Fruit fly (Drosophila melanogaster) whole organism, wandering third instar larva: ENCODE results near the gene Arl1.
A peak's percentile ranks its signal among the peaks of the same experiment; 100 is the strongest.

ENCODE experiments used
- Abd-B ChIP-seq: fragments of >200 bp; optimal IDR thresholded peaks from 2 replicates; lab custom pipeline; 2017; ENCODE audit warnings: missing biosample characterization, missing genetic modification characterization
- CG32264 ChIP-seq: fragments of 200-800 bp; sonication (Bioruptor generic); optimal IDR thresholded peaks from 2 replicates; lab custom pipeline; 2016; ENCODE audit warnings: missing biosample characterization, missing genetic modification characterization
- CG9705 ChIP-seq: fragments of 200-800 bp; sonication (Bioruptor generic); optimal IDR thresholded peaks from 2 replicates; lab custom pipeline; 2018; ENCODE audit warnings: missing biosample characterization, mild to moderate bottlenecking, missing genetic modification characterization
- Dfd ChIP-seq: fragments of >200 bp; optimal IDR thresholded peaks from 2 replicates; lab custom pipeline; 2017; ENCODE audit warnings: missing biosample characterization, missing genetic modification characterization
- Dif ChIP-seq: fragments of 200-275, 200-300 bp; sonication (Bioruptor generic); optimal IDR thresholded peaks from 2 replicates; lab custom pipeline; 2018; ENCODE audit warnings: missing biosample characterization, missing genetic modification characterization; ENCODE audit not compliant: partially characterized antibody
- GATAd ChIP-seq: sonication (Bioruptor generic); optimal IDR thresholded peaks from 2 replicates; lab custom pipeline; 2016; ENCODE audit warnings: missing biosample characterization, missing genetic modification characterization
- HLH106 ChIP-seq: fragments of 200-800 bp; optimal IDR thresholded peaks from 3 replicates; lab custom pipeline; 2019; ENCODE audit warnings: missing biosample characterization, mild to moderate bottlenecking, missing genetic modification characterization, moderate library complexity
- Hr78 ChIP-seq: fragments of >200 bp; optimal IDR thresholded peaks from 2 replicates; lab custom pipeline; 2017; ENCODE audit warnings: missing biosample characterization, missing genetic modification characterization
- Hr83 ChIP-seq: fragments of 200-300 bp; sonication (Bioruptor generic); optimal IDR thresholded peaks from 2 replicates; lab custom pipeline; 2016; ENCODE audit warnings: missing biosample characterization, mild to moderate bottlenecking, missing genetic modification characterization, moderate library complexity; ENCODE audit not compliant: poor library complexity, severe bottlenecking
- Jra ChIP-seq: sonication (Bioruptor generic); optimal IDR thresholded peaks from 2 replicates; lab custom pipeline; 2016; ENCODE audit warnings: missing biosample characterization, missing genetic modification characterization
- Mio ChIP-seq: sonication (Bioruptor generic); optimal IDR thresholded peaks from 2 replicates; lab custom pipeline; 2016; ENCODE audit warnings: missing biosample characterization, missing genetic modification characterization
- Myc ChIP-seq: fragments of >200 bp; optimal IDR thresholded peaks from 2 replicates; lab custom pipeline; 2017
- N ChIP-seq: fragments of >200 bp; optimal IDR thresholded peaks from 2 replicates; lab custom pipeline; 2018; ENCODE audit warnings: missing biosample characterization, missing external identifiers, missing genetic modification characterization
- Rel ChIP-seq, 2 experiments: fragments of 200-800 bp; sonication (Bioruptor generic) in 1 of 2; optimal IDR thresholded peaks; 2 replicates in 1 of 2; 3 replicates in 1 of 2; lab custom pipeline; 2016 to 2019; ENCODE audit warnings: mild to moderate bottlenecking in 2 of 2, missing biosample characterization in 2 of 2, missing genetic modification characterization in 2 of 2, moderate library complexity in 1 of 2
- Sp1 ChIP-seq: fragments of 200-800 bp; sonication (Bioruptor generic); optimal IDR thresholded peaks from 3 replicates; lab custom pipeline; 2019; ENCODE audit warnings: missing biosample characterization, mild to moderate bottlenecking, missing genetic modification characterization, moderate library complexity
- Vsx2 ChIP-seq: fragments of 200-300, 225-300 bp; sonication (Bioruptor generic); optimal IDR thresholded peaks from 2 replicates; lab custom pipeline; 2018; ENCODE audit warnings: missing biosample characterization, missing genetic modification characterization; ENCODE audit not compliant: partially characterized antibody
- br ChIP-seq: fragments of 200-800 bp; sonication (Bioruptor generic); optimal IDR thresholded peaks from 2 replicates; lab custom pipeline; 2016; ENCODE audit warnings: missing biosample characterization, missing genetic modification characterization
- dl ChIP-seq, 2 experiments: fragments of 175-275, 200-275 bp in 1 of 2; fragments of 200-275 bp in 1 of 2; sonication (Bioruptor generic); optimal IDR thresholded peaks; lab custom pipeline; 2018; ENCODE audit warnings: mild to moderate bottlenecking in 2 of 2, missing biosample characterization in 2 of 2, missing genetic modification characterization in 2 of 2, moderate library complexity in 2 of 2; ENCODE audit not compliant: partially characterized antibody in 2 of 2, insufficient read depth in 1 of 2
- ey ChIP-seq: fragments of 200-800 bp; sonication (Bioruptor generic); optimal IDR thresholded peaks from 2 replicates; lab custom pipeline; 2016; ENCODE audit warnings: missing biosample characterization, missing genetic modification characterization
- foxo ChIP-seq, 2 experiments: fragments of 200-800 bp; sonication (Bioruptor generic); optimal IDR thresholded peaks; 2 replicates in 1 of 2; 3 replicates in 1 of 2; lab custom pipeline; 2016 to 2017; ENCODE audit warnings: missing biosample characterization in 2 of 2, missing genetic modification characterization in 2 of 2
- h ChIP-seq: fragments of 200-800 bp; sonication (Bioruptor generic); optimal IDR thresholded peaks from 3 replicates; lab custom pipeline; 2016; ENCODE audit warnings: missing biosample characterization, mild to moderate bottlenecking, missing genetic modification characterization
- jim ChIP-seq: fragments of 175-275, 200-325 bp; sonication (Bioruptor generic); optimal IDR thresholded peaks from 2 replicates; lab custom pipeline; 2016; ENCODE audit warnings: missing biosample characterization, mild to moderate bottlenecking, missing genetic modification characterization
- lola ChIP-seq: fragments of >200 bp; optimal IDR thresholded peaks from 2 replicates; lab custom pipeline; 2017; ENCODE audit warnings: missing biosample characterization, missing genetic modification characterization
- pan ChIP-seq: fragments of >200 bp; optimal IDR thresholded peaks from 2 replicates; lab custom pipeline; 2017
- psq ChIP-seq: fragments of 200-800 bp; sonication (Bioruptor generic); optimal IDR thresholded peaks from 3 replicates; lab custom pipeline; 2017; ENCODE audit warnings: missing biosample characterization, mild to moderate bottlenecking, missing genetic modification characterization, moderate library complexity
- rgr ChIP-seq: fragments of 200-800 bp; sonication (Bioruptor generic); optimal IDR thresholded peaks from 3 replicates; lab custom pipeline; 2016; ENCODE audit warnings: missing biosample characterization, mild to moderate bottlenecking, missing genetic modification characterization
- sage ChIP-seq: fragments of 200-800 bp; sonication (Bioruptor generic); optimal IDR thresholded peaks from 2 replicates; lab custom pipeline; 2016; ENCODE audit warnings: missing biosample characterization, mild to moderate bottlenecking, missing genetic modification characterization
- sv ChIP-seq: fragments of 200-800 bp; sonication (Bioruptor generic); optimal IDR thresholded peaks from 3 replicates; lab custom pipeline; 2016; ENCODE audit warnings: missing biosample characterization, missing genetic modification characterization
- tai ChIP-seq: sonication (Bioruptor generic); optimal IDR thresholded peaks from 2 replicates; lab custom pipeline; 2016; ENCODE audit warnings: missing biosample characterization, missing genetic modification characterization
- usp ChIP-seq: fragments of >200 bp; optimal IDR thresholded peaks from 2 replicates; lab custom pipeline; 2017; ENCODE audit warnings: missing biosample characterization, missing genetic modification characterization

Arl1 gene

dm6 chr3L:16016911-16017310 is 34.0 kb downstream of the Arl1 start:
- peak; percentile 29 for TF ChIP-seq h (GFP tag; lab: Kevin White, UChicago)
- TF ChIP-seq Vsx2 (GFP tag; lab: Kevin White, UChicago) = no peak
- no peak for TF ChIP-seq br
- TF ChIP-seq lola (GFP tag; lab: Kevin White, UChicago) = no peak
- TF ChIP-seq tai (GFP tag; lab: Kevin White, UChicago) = no peak
- TF ChIP-seq psq (GFP tag; lab: Kevin White, UChicago) = no peak
- no peak for TF ChIP-seq Dif (GFP tag; lab: Kevin White, UChicago)
- peak in 1 of 2 experiments; percentile 15 for TF ChIP-seq foxo (GFP tag; optimal IDR thresholded peaks at IDR 0.05; lab: Kevin White, UChicago)
- TF ChIP-seq Jra = no peak
- TF ChIP-seq Mio (GFP tag; lab: Kevin White, UChicago) = no peak
- no peak for TF ChIP-seq CG9705 (GFP tag; lab: Kevin White, UChicago)
- TF ChIP-seq Myc (lab: Kevin White, UChicago) = no peak
- TF ChIP-seq sv (GFP tag; lab: Kevin White, UChicago) = no peak
- no peak for TF ChIP-seq dl (GFP tag; optimal IDR thresholded peaks at IDR 0.05; lab: Kevin White, UChicago; ENCODE audit: insufficient read depth in 1 of 2, partially characterized antibody in 2 of 2)
- TF ChIP-seq Rel (GFP tag; optimal IDR thresholded peaks at IDR 0.05; lab: Kevin White, UChicago) = no peak
- TF ChIP-seq Rel (tag; optimal IDR thresholded peaks at IDR 0.05; lab: Kevin White, UChicago) = no peak
- no peak for TF ChIP-seq jim (GFP tag; lab: Kevin White, UChicago)

- TF ChIP-seq CG9705 (GFP tag; lab: Kevin White, UChicago) (no peak), Hr78 (GFP tag; lab: Kevin White, UChicago) (no peak), HLH106 (tag; lab: Kevin White, UChicago) (no peak), jim (GFP tag; lab: Kevin White, UChicago) (no peak), psq (GFP tag; lab: Kevin White, UChicago) (no peak), Dfd (GFP tag; lab: Kevin White, UChicago) (no peak), N (GFP tag; lab: Kevin White, UChicago) (no peak), tai (GFP tag; lab: Kevin White, UChicago) (no peak), rgr (GFP tag; lab: Kevin White, UChicago) (no peak), Abd-B (GFP tag; lab: Kevin White, UChicago) (no peak), Hr83 (GFP tag; lab: Kevin White, UChicago) (no peak), sv (GFP tag; lab: Kevin White, UChicago) (no peak), usp (no peak), Myc (lab: Kevin White, UChicago) (no peak), GATAd (no peak), Dif (GFP tag; lab: Kevin White, UChicago) (no peak), CG32264 (GFP tag; lab: Kevin White, UChicago) (no peak), br (no peak), ey (no peak), Rel (GFP tag; optimal IDR thresholded peaks at IDR 0.05; lab: Kevin White, UChicago) (no peak), Rel (tag; optimal IDR thresholded peaks at IDR 0.05; lab: Kevin White, UChicago) (no peak)
These were observed 34.8 kb downstream of the Arl1 start for dm6 chr3L:16017528-16018250.

- TF ChIP-seq h (GFP tag; lab: Kevin White, UChicago) = no peak
- peak; percentile 6 for TF ChIP-seq HLH106 (tag; lab: Kevin White, UChicago)
These were observed 35.3 kb downstream of the Arl1 start for dm6 chr3L:16018251-16018583.

DNA sequence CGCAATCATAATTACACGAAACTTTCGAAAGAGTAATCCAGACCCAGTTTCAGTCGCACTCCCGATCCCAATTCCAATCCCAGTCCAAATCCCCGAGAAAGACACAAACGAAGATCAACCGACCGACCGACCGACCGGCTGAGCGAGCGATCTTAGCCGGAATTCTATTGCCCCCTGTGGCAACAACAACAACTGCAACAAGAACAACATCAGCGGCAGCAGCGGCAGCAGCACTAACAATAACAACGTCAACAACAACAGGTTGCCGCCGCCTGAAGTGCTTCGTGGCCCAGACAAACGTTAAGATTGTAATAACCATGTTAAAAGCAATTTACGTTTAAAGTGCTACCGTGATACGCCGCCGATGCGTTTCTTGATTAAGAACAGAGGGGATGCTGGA is 35.8 kb downstream of the Arl1 start:
- TF ChIP-seq Sp1 (GFP tag; lab: Kevin White, UChicago) (no peak), foxo (GFP tag; optimal IDR thresholded peaks at IDR 0.05; lab: Kevin White, UChicago) (no peak), br (no peak), N (GFP tag; lab: Kevin White, UChicago) (no peak), sv (GFP tag; lab: Kevin White, UChicago) (no peak), Vsx2 (GFP tag; lab: Kevin White, UChicago) (no peak), HLH106 (tag; lab: Kevin White, UChicago) (no peak), Abd-B (GFP tag; lab: Kevin White, UChicago) (no peak), pan (no peak), ey (no peak), sage (GFP tag; lab: Kevin White, UChicago) (no peak)
